Worm (Caenorhabditis elegans): ENCODE measurements around the gene sru-20.
A peak's percentile ranks its signal among the peaks of the same experiment; 100 is the strongest.
"Not testable (repeated sequence)": the region's sequence is repeated elsewhere in the genome, so short reads cannot be mapped to it uniquely, and the experiment has no call there.

sru-20 gene

ce11 chrIV:12464822-12465221 is 30.5 kb upstream of the sru-20 start:
- TF ChIP-seq R02D3.7 (tag; optimal IDR thresholded peaks at IDR 0.05) (no peak), fkh-10 (GFP tag; optimal IDR thresholded peaks at IDR 0.05) (peak; percentile 67), lin-39 (tag; optimal IDR thresholded peaks at IDR 0.05) (peak; percentile 33)

DNA sequence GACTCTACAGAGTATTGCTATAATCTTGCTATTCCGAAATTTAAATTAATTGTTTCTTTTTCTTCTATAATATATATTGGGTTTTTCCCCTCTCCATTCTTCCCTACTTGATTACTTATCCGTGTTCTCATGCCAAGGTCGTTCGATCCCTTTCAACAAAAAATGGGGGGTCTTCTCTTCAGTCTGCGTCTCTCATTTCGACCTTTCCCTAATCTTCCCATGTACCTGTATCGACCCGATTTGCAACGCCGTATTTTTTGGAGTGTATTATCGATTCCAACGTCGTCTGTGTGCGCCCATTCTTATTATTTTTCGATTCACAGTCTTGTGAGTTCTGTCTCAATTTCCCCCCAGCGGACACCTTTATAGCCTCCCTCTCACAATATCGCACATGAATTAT is 27.5 kb upstream of the sru-20 start:
- TF ChIP-seq ceh-28 (tag; optimal IDR thresholded peaks at IDR 0.05) (peak; percentile 57), nhr-25 (tag; optimal IDR thresholded peaks at IDR 0.05) (peak; percentile 53), nhr-23 (tag; optimal IDR thresholded peaks at IDR 0.05) (peak; percentile 24), ceh-82 (tag; optimal IDR thresholded peaks at IDR 0.05) (no peak)

- no peak for TF ChIP-seq nhr-43 (tag; optimal IDR thresholded peaks at IDR 0.05; ENCODE audit: poor library complexity, severe bottlenecking)
- no peak for TF ChIP-seq skn-1 (tag; optimal IDR thresholded peaks at IDR 0.05)
- no peak for TF ChIP-seq unc-39 (tag; optimal IDR thresholded peaks at IDR 0.05)
- no peak for TF ChIP-seq nhr-28 (tag; optimal IDR thresholded peaks at IDR 0.05)
- no peak for TF ChIP-seq nhr-237 (tag; optimal IDR thresholded peaks at IDR 0.05)
- TF ChIP-seq elt-2 (tag; optimal IDR thresholded peaks at IDR 0.05) = no peak
- no peak for TF ChIP-seq ztf-4 (tag; optimal IDR thresholded peaks at IDR 0.05)
- no peak for TF ChIP-seq nhr-77 (tag; optimal IDR thresholded peaks at IDR 0.05)
- no peak for TF ChIP-seq pha-4 (tag; optimal IDR thresholded peaks at IDR 0.05)
- no peak for TF ChIP-seq ceh-9 (tag; optimal IDR thresholded peaks at IDR 0.05)
Measured at ce11 chrIV:12468359-12468758, 26.9 kb upstream of the sru-20 start, which contains the start of gene igdb-2. TSS of gene igdb-2 (plus strand) at chrIV:12468659.

- TF ChIP-seq hmg-11, fos-1, ztf-11 (tag; optimal IDR thresholded peaks at IDR 0.05): not testable (repeated sequence)
Measured at ce11 chrIV:12476942-12477341, 18.4 kb upstream of the sru-20 start, which contains the start of gene T04A11.1. TSS of gene T04A11.1 (minus strand) at chrIV:12477042.

DNA sequence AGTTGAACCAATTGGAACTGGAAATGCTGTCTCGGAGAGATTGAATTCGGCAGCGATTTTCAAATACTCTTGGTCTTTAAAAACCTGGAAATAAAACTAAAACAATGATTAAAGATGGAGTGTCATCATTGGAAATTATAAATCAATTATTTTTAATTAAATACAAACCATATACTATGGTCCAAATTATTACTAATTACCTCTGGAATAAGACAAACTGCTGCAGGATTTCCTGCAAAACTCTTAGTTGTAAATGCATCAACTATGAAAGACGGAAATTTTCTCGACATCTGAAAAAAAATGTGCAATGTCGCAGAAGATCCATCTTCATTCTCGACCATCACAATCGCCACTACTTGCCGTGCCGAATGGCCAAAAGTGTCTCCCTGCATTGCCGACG is 16.6 kb upstream of the sru-20 start, which contains the start of gene igdb-1:
igdb-1 (plus strand) TSS at position 301 of the 400 bp plus-strand sequence.
- TF ChIP-seq nhr-12, tbx-2, egl-27 (tag; optimal IDR thresholded peaks at IDR 0.05): not testable (repeated sequence)

ce11 chrIV:12484479-12484878 is 10.8 kb upstream of the sru-20 start, which contains the start of gene T04A11.4:
TSS of gene T04A11.4 (minus strand) at chrIV:12484579.
- not testable (repeated sequence) for TF ChIP-seq ceh-82 (tag; optimal IDR thresholded peaks at IDR 0.05); elt-3 (tag; optimal IDR thresholded peaks at IDR 0.05); nfya-1 (tag; optimal IDR thresholded peaks at IDR 0.05; ENCODE audit: insufficient read depth)

DNA sequence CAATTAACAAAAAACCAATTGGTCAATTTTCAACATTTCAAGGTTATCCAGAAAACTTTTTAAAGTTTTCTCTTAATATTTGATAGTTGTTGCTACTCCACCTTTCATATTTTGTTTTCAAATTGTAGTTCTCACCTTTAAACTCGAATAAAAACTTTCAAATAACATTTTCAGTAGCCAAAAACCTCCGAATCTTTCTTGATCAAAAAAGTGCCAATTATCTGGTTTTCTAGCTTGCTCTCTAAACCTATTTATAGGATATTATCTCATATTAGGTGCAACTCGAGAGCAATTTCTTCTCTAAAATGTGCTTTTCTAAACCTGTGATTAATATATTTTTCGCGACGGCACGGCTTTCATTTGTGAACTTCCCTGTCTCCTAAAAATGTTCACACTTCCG is 8.1 kb upstream of the sru-20 start, which contains the start of gene sru-26:
sru-26 (plus strand) TSS at position 301 of the 400 bp plus-strand sequence.
- TF ChIP-seq mml-1 (tag; optimal IDR thresholded peaks at IDR 0.05) (no peak), daf-12 (tag; optimal IDR thresholded peaks at IDR 0.05) (no peak), tbx-2 (tag; optimal IDR thresholded peaks at IDR 0.05) (no peak), nfya-1 (tag; optimal IDR thresholded peaks at IDR 0.05; ENCODE audit: insufficient read depth) (no peak), nhr-237 (tag; optimal IDR thresholded peaks at IDR 0.05) (no peak), nhr-28 (tag; optimal IDR thresholded peaks at IDR 0.05) (no peak)

ce11 chrIV:12490491-12490890 is 4.8 kb upstream of the sru-20 start, which contains the start of gene him-6:
TSS of gene him-6 (plus strand) at chrIV:12490791.
- TF ChIP-seq nhr-43 (tag; optimal IDR thresholded peaks at IDR 0.05; ENCODE audit: poor library complexity, severe bottlenecking) (no peak), pqm-1 (tag; optimal IDR thresholded peaks at IDR 0.05) (no peak), unc-39 (tag; optimal IDR thresholded peaks at IDR 0.05) (no peak), ztf-4 (tag; optimal IDR thresholded peaks at IDR 0.05) (no peak), sea-2 (GFP tag; optimal IDR thresholded peaks at IDR 0.05) (no peak), lin-15B (tag; optimal IDR thresholded peaks at IDR 0.05) (no peak), mml-1 (tag; optimal IDR thresholded peaks at IDR 0.05) (no peak), ZK546.5 (tag; optimal IDR thresholded peaks at IDR 0.05) (no peak), elt-2 (tag; optimal IDR thresholded peaks at IDR 0.05) (no peak), fkh-2 (tag; optimal IDR thresholded peaks at IDR 0.05) (no peak), skn-1 (tag; optimal IDR thresholded peaks at IDR 0.05) (no peak), egl-5 (tag; optimal IDR thresholded peaks at IDR 0.05) (no peak)

Data from whole organism, L3 larva.